Worm (Caenorhabditis elegans) whole organism, midembryonic: ENCODE results near the gene aptf-1.

Experiments used
- T22C8.4 ChIP-seq: fragments of 200-800 bp; sonication (Bioruptor generic); IDR thresholded peaks from 2 replicates; pipeline ENCODE4 v1.3.6; 2022; ENCODE audit warnings: missing genetic modification characterization, missing compliant biosample characterization
- flt-1 ChIP-seq: fragments of 200-800 bp; sonication (Bioruptor generic); IDR thresholded peaks from 2 replicates; pipeline ENCODE4 v1.3.6; 2022; ENCODE audit warnings: missing genetic modification characterization, missing compliant biosample characterization
- klf-2 ChIP-seq: fragments of 200-800 bp; sonication (Bioruptor generic); conservative IDR thresholded peaks from 2 replicates; pipeline ENCODE4 v1.3.6; 2022; ENCODE audit warnings: missing genetic modification reagents, missing genetic modification characterization, missing compliant biosample characterization
- med-1 ChIP-seq: sonication (generic microtip); optimal IDR thresholded peaks from 2 replicates; lab custom pipeline; 2017; ENCODE audit warnings: missing genetic modification characterization, mild to moderate bottlenecking, missing compliant biosample characterization, antibody characterized with exemption, missing genetic modification reagents; ENCODE audit not compliant: insufficient read depth
- tab-1 ChIP-seq: fragments of 200-800 bp; sonication (Bioruptor generic); IDR thresholded peaks from 2 replicates; pipeline ENCODE4 v1.3.6; 2022; ENCODE audit warnings: missing genetic modification characterization, missing compliant biosample characterization
- ztf-23 ChIP-seq: fragments of 200-800 bp; sonication (Bioruptor generic); IDR thresholded peaks from 2 replicates; pipeline ENCODE4 v1.3.6; 2022; ENCODE audit warnings: missing genetic modification reagents, missing genetic modification characterization, missing compliant biosample characterization

- TF ChIP-seq klf-2 (GFP tag; lab: Robert Waterston, UW): no peak
- TF ChIP-seq tab-1 (GFP tag; lab: Robert Waterston, UW): no peak
- TF ChIP-seq flt-1: no peak
- no peak for TF ChIP-seq ztf-23 (GFP tag; lab: Robert Waterston, UW)
- TF ChIP-seq T22C8.4: no peak
- no peak for TF ChIP-seq med-1 (GFP tag; lab: Kevin White, UChicago)
These were observed 30.2 kb downstream of the aptf-1 start, which contains the start of the genes lido-16 and plpp-1.2 for ce11 chrII:6484876-6485526.
